Worm (Caenorhabditis elegans): ENCODE data around the gene gstk-2.
"Not testable (repeated sequence)": the region's sequence is repeated elsewhere in the genome, so short reads cannot be mapped to it uniquely, and the experiment has no call there.

ce11 chrIV:7247243-7247642, 5.2 kb upstream of the gstk-2 start, which contains the start of gene D2024.1:
- TF ChIP-seq mab-5 (tag; optimal IDR thresholded peaks at IDR 0.05); ztf-11 (tag; optimal IDR thresholded peaks at IDR 0.05); cnd-1 (tag; optimal IDR thresholded peaks at IDR 0.05); nhr-237 (tag; optimal IDR thresholded peaks at IDR 0.05); drap-1 (GFP tag; optimal IDR thresholded peaks at IDR 0.05); pha-4 (tag; optimal IDR thresholded peaks at IDR 0.05); unc-120 (tag; optimal IDR thresholded peaks at IDR 0.05; ENCODE audit: poor library complexity, severe bottlenecking); snpc-4 (tag; optimal IDR thresholded peaks at IDR 0.05); elt-3 (tag; optimal IDR thresholded peaks at IDR 0.05); elt-1 (tag; optimal IDR thresholded peaks at IDR 0.05; ENCODE audit: borderline replicate concordance, insufficient read depth); ceh-43 (GFP tag; optimal IDR thresholded peaks at IDR 0.05); mep-1 (tag; optimal IDR thresholded peaks at IDR 0.05); sptf-1 (tag; optimal IDR thresholded peaks at IDR 0.05); unc-39 (tag; optimal IDR thresholded peaks at IDR 0.05): not testable (repeated sequence)

Data from whole organism, mixed stage, embryonic.